Worm (Caenorhabditis elegans) whole organism, L4/young adult: ENCODE results near the gene Y45F10B.59.
"Not testable (repeated sequence)": the region's sequence is repeated elsewhere in the genome, so short reads cannot be mapped to it uniquely, and the experiment has no call there.

Experiments
- W03F9.2 ChIP-seq: fragments of 150-350 bp; optimal IDR thresholded peaks from 2 replicates; lab custom pipeline; 2014; ENCODE audit warnings: missing biosample characterization, missing genetic modification characterization
- dao-5 ChIP-seq: sonication (generic microtip); optimal IDR thresholded peaks from 2 replicates; lab custom pipeline; 2016; ENCODE audit warnings: missing genotype, missing genetic modification characterization, moderate library complexity, missing compliant biosample characterization
- him-1 ChIP-seq: sonication (generic microtip); optimal IDR thresholded peaks from 2 replicates; lab custom pipeline; 2016; ENCODE audit warnings: missing genotype, missing genetic modification reagents, missing genetic modification characterization, missing compliant biosample characterization

Y45F10B.59 gene

DNA sequence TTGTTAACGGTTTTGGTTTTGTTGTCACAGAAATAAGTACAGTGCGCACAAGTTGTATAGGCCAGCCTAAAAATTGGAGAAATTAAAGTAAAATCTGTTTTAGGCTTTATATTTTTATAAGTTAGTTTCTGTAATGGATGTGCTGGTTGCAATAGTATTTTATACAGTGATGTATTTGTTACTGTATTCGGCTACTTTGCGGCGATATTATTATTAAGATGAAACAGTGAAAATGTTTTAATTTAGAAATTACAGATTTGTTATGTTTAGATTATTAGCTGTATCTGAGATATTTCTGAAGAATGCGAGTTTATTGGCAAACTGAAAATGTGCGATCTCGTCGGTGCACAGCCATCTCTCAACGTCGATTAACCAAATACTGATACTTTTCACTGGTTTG lies 45.1 kb downstream of the Y45F10B.59 start, which contains the start of gene ule-4:
Gene ule-4 (minus strand): TSS at position 101 of the 400 bp plus-strand sequence.
- TF ChIP-seq dao-5 (tag; lab: Kevin White, UChicago) = no peak
- TF ChIP-seq W03F9.2 (tag; lab: Kevin White, UChicago) = no peak
- no peak for TF ChIP-seq him-1 (tag; lab: Kevin White, UChicago)

DNA sequence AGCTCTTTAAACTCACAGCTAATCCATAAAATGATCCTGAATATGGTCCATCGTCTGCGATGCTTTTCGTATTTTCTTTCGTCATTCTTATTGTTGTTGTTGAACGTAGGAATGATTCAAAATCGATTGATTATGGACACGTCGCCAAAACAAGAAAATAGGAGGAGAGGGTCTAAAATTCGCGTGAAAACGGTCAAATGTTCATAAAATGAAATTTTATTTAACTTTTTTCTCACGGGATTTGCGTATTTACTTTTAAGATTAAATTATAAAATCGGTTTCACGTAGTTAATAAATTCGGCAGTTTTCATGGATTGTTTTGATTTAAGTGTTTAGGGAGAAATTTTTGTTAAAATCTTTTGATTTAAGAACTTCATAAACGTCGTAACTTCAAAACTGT lies 46.7 kb downstream of the Y45F10B.59 start, which contains the start of gene C08F11.10:
Gene C08F11.10 (minus strand): TSS at position 101 of the 400 bp plus-strand sequence.
- no peak for TF ChIP-seq dao-5 (tag; lab: Kevin White, UChicago)
- no peak for TF ChIP-seq W03F9.2 (tag; lab: Kevin White, UChicago)
- no peak for TF ChIP-seq him-1 (tag; lab: Kevin White, UChicago)

ce11 chrIV:13650238-13650637 lies 47.8 kb downstream of the Y45F10B.59 start, which contains the start of gene C08F11.17:
Gene C08F11.17, minus strand, starts transcription at chrIV:13650338.
- TF ChIP-seq W03F9.2 (tag; lab: Kevin White, UChicago) = no peak
- TF ChIP-seq dao-5 (tag; lab: Kevin White, UChicago) = no peak
- no peak for TF ChIP-seq him-1 (tag; lab: Kevin White, UChicago)

ce11 chrIV:13651411-13651810 lies 49.0 kb downstream of the Y45F10B.59 start, which contains the start of gene C08F11.12:
Gene C08F11.12, minus strand, starts transcription at chrIV:13651511.
- not testable (repeated sequence) for TF ChIP-seq dao-5, W03F9.2, him-1 (tag; lab: Kevin White, UChicago)

DNA sequence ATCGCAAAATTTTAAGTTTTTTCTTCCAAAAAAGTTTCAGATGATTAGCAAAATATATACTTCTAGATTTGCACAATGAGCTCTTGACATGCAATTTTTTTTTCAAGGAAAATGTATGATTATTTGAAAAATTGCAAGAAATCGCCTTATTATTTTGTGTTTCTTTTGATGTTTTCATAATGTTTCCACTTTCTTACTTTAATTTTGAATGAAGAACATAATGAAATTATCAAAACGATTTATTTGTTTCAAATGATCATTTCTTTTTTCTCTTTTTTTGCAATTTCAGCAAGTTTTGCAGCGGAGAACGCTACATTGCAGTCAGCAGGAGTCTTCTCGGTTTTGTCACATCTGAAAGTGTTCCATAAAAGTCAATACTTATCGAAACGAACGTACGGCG lies 49.6 kb downstream of the Y45F10B.59 start, which contains the start of gene Y45F10C.6:
Gene Y45F10C.6 (plus strand): TSS at position 301 of the 400 bp plus-strand sequence.
- TF ChIP-seq him-1, dao-5, W03F9.2 (tag; lab: Kevin White, UChicago): not testable (repeated sequence)
